Fruit fly (Drosophila melanogaster): ENCODE data around the gene Meics.

Meics gene

DNA sequence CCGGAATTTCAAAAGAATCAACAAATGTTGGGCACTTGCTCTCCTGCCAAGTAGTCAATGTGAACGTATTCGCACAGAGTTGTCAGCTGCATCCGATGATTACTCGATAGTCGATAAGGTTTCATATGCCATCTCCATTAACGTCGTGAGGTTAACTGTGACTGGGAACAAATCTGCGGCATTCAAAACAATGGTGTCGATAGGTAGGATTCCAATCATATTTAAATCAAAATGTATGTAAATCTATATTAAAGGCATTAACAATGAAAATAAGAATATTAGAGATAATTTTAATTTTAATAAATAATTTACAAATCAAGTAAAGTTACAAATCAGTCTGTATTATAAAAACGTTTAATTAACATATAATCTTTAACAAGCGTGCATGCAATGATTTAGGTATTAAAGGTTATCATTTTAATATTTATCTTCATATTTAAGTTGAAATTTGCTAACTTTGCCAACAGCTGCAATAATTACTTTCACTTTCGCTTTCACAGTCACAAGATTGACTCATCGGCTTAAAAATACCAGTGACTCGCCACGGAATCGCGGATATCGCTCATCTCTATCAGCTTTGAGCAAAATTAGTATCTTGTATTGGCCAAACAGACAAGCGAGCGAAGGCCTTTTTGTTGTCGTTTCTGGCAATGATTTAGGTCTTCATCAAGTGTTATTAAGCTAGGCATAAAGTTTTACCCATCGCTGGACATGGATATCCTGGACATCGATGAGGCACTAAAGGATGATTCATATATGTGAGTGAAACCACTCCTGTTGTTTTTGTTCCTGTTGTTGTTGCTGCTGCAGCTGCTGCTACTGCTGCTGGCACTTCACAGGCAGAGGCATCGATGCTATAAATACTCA lies at the start of gene Meics, which contains the start of the genes Nxf3 and ssp2 (continued):
- no peak for TF ChIP-seq lmd (GFP tag; IDR thresholded peaks at IDR 0.05)
- TF ChIP-seq shn (GFP tag; optimal IDR thresholded peaks at IDR 0.05), result no peak
- no peak for TF ChIP-seq Sox100B (GFP tag; optimal IDR thresholded peaks at IDR 0.05)
- peak; percentile 36; the same call in 1 of the 2 replicates for TF ChIP-seq CG32532 (GFP tag; IDR thresholded peaks at IDR 0.05)
- peak; percentile 7 for TF ChIP-seq CG9609 (GFP tag; optimal IDR thresholded peaks at IDR 0.05)
- peak; percentile 86; the same call in 1 of the 2 replicates for TF ChIP-seq CG31441 (GFP tag; IDR thresholded peaks at IDR 0.05)
- TF ChIP-seq CG4360 (GFP tag; IDR thresholded peaks at IDR 0.05), result peak; percentile 92
- 0 out of 3 replicates have a peak, but pooled peaks have one; percentile 21 for TF ChIP-seq Dbx (GFP tag; IDR thresholded peaks at IDR 0.05)
- TF ChIP-seq pum (GFP tag; optimal IDR thresholded peaks at IDR 0.05), result peak; percentile 27
- TF ChIP-seq knrl (GFP tag; IDR thresholded peaks at IDR 0.05; ENCODE audit: partially characterized antibody), result peak; percentile 79
- peak; percentile 25; the same call in 1 of the 2 replicates for TF ChIP-seq tna (GFP tag; IDR thresholded peaks at IDR 0.05; ENCODE audit: partially characterized antibody)
- no peak for TF ChIP-seq luna (GFP tag; optimal IDR thresholded peaks at IDR 0.05)
- peak; percentile 64; the same call in 3 of the 4 replicates for TF ChIP-seq Dll (GFP tag; IDR thresholded peaks at IDR 0.05; ENCODE audit: partially characterized antibody)
- TF ChIP-seq Hmx (GFP tag; optimal IDR thresholded peaks at IDR 0.05), result no peak
- peak; percentile 29 for TF ChIP-seq YL-1 (GFP tag; optimal IDR thresholded peaks at IDR 0.05)
- TF ChIP-seq CoRest (tag; optimal IDR thresholded peaks at IDR 0.05), result peak; percentile 74
- peak; percentile 41 for TF ChIP-seq CG10267 (tag; optimal IDR thresholded peaks at IDR 0.05)
- TF ChIP-seq vvl (GFP tag; IDR thresholded peaks at IDR 0.05), result no peak; the same call in 1 of the 2 replicates
- no peak for TF ChIP-seq Hey (tag; optimal IDR thresholded peaks at IDR 0.05)
- TF ChIP-seq grau (tag; optimal IDR thresholded peaks at IDR 0.05), result peak; percentile 13
- peak; percentile 3; the same call in 1 of the 2 replicates for TF ChIP-seq Rx (GFP tag; IDR thresholded peaks at IDR 0.05)
- TF ChIP-seq crp (GFP tag; optimal IDR thresholded peaks at IDR 0.05), result peak in 1 of 2 experiments; percentile 47
- TF ChIP-seq sens-2 (GFP tag; IDR thresholded peaks at IDR 0.05), result no peak
- TF ChIP-seq CG4617 (GFP tag; optimal IDR thresholded peaks at IDR 0.05; ENCODE audit: borderline replicate concordance), result peak; percentile 55
- TF ChIP-seq lola (GFP tag; optimal IDR thresholded peaks at IDR 0.05), result peak in 1 of 3 experiments; percentile 63
- TF ChIP-seq CG2129 (GFP tag; IDR thresholded peaks at IDR 0.05; ENCODE audit: partially characterized antibody), result peak; percentile 31; the same call in 1 of the 2 replicates
- TF ChIP-seq Nf-YB (GFP tag; optimal IDR thresholded peaks at IDR 0.05), result no peak
- peak; percentile 29 for TF ChIP-seq jumu (GFP tag; optimal IDR thresholded peaks at IDR 0.05)
- peak; percentile 17 for TF ChIP-seq zen (tag; optimal IDR thresholded peaks at IDR 0.05)
- TF ChIP-seq MBD-R2 (GFP tag; IDR thresholded peaks at IDR 0.05), result peak; percentile 79
- TF ChIP-seq B-H2 (GFP tag; optimal IDR thresholded peaks at IDR 0.05), result no peak
- peak; percentile 12 for TF ChIP-seq trem (tag; optimal IDR thresholded peaks at IDR 0.05)
- peak; percentile 48; the same call in 1 of the 2 replicates for TF ChIP-seq unc-4 (GFP tag; IDR thresholded peaks at IDR 0.05; ENCODE audit: partially characterized antibody)
- TF ChIP-seq insv (GFP tag; optimal IDR thresholded peaks at IDR 0.05), result no peak
- TF ChIP-seq CG12236 (GFP tag; optimal IDR thresholded peaks at IDR 0.05), result no peak
- peak; percentile 84 for TF ChIP-seq Med (GFP tag)
- TF ChIP-seq kay (GFP tag; optimal IDR thresholded peaks at IDR 0.05), result peak; percentile 16
- peak; percentile 58 for TF ChIP-seq CG13775 (GFP tag; optimal IDR thresholded peaks at IDR 0.05)
- TF ChIP-seq CG3847 (GFP tag; IDR thresholded peaks at IDR 0.05), result peak; percentile 45
- peak; percentile 42 for TF ChIP-seq CG10543 (GFP tag; optimal IDR thresholded peaks at IDR 0.05)
- TF ChIP-seq GATAe (GFP tag; conservative IDR thresholded peaks at IDR 0.05), result no peak
- TF ChIP-seq CG11456 (GFP tag; IDR thresholded peaks at IDR 0.05), result peak; percentile 64; the same call in 2 of the 3 replicates
- TF ChIP-seq ac (GFP tag; optimal IDR thresholded peaks at IDR 0.05), result peak; percentile 18
- no peak for TF ChIP-seq Stat92E (GFP tag; optimal IDR thresholded peaks at IDR 0.05)
- TF ChIP-seq sug (tag; optimal IDR thresholded peaks at IDR 0.05), result peak; percentile 40
- 0 out of 2 replicates have a peak, but pooled peaks have one; percentile 55 for TF ChIP-seq hbn (GFP tag; IDR thresholded peaks at IDR 0.05; ENCODE audit: partially characterized antibody)
- peak; percentile 98 for TF ChIP-seq CG3995 (GFP tag; optimal IDR thresholded peaks at IDR 0.05)

Measured in whole organism, embryonic.